Fruit fly (Drosophila melanogaster) whole organism, wandering third instar larva: ENCODE measurements around the gene CG33080.

Experiments used
- Abd-B ChIP-seq: fragments of >200 bp; optimal IDR thresholded peaks from 2 replicates; lab custom pipeline; 2017; ENCODE audit warnings: missing biosample characterization, missing genetic modification characterization
- CG32264 ChIP-seq: fragments of 200-800 bp; sonication (Bioruptor generic); optimal IDR thresholded peaks from 2 replicates; lab custom pipeline; 2016; ENCODE audit warnings: missing biosample characterization, missing genetic modification characterization
- CG9705 ChIP-seq: fragments of 200-800 bp; sonication (Bioruptor generic); optimal IDR thresholded peaks from 2 replicates; lab custom pipeline; 2018; ENCODE audit warnings: missing biosample characterization, mild to moderate bottlenecking, missing genetic modification characterization
- CrebA ChIP-seq: fragments of 200-800 bp; sonication (Bioruptor generic); optimal IDR thresholded peaks from 2 replicates; lab custom pipeline; 2016; ENCODE audit warnings: missing biosample characterization, mild to moderate bottlenecking, missing genetic modification characterization, borderline replicate concordance
- Dfd ChIP-seq: fragments of >200 bp; optimal IDR thresholded peaks from 2 replicates; lab custom pipeline; 2017; ENCODE audit warnings: missing biosample characterization, missing genetic modification characterization
- Dif ChIP-seq: fragments of 200-275, 200-300 bp; sonication (Bioruptor generic); optimal IDR thresholded peaks from 2 replicates; lab custom pipeline; 2018; ENCODE audit warnings: missing biosample characterization, missing genetic modification characterization; ENCODE audit not compliant: partially characterized antibody
- GATAd ChIP-seq: sonication (Bioruptor generic); optimal IDR thresholded peaks from 2 replicates; lab custom pipeline; 2016; ENCODE audit warnings: missing biosample characterization, missing genetic modification characterization
- HLH106 ChIP-seq: fragments of 200-800 bp; optimal IDR thresholded peaks from 3 replicates; lab custom pipeline; 2019; ENCODE audit warnings: missing biosample characterization, mild to moderate bottlenecking, missing genetic modification characterization, moderate library complexity
- Hnf4 ChIP-seq: fragments of 200-800 bp; sonication (Bioruptor generic); optimal IDR thresholded peaks from 2 replicates; lab custom pipeline; 2016; ENCODE audit warnings: missing biosample characterization, mild to moderate bottlenecking, missing genetic modification characterization
- Hr78 ChIP-seq: fragments of >200 bp; optimal IDR thresholded peaks from 2 replicates; lab custom pipeline; 2017; ENCODE audit warnings: missing biosample characterization, missing genetic modification characterization
- Hr83 ChIP-seq: fragments of 200-300 bp; sonication (Bioruptor generic); optimal IDR thresholded peaks from 2 replicates; lab custom pipeline; 2016; ENCODE audit warnings: missing biosample characterization, mild to moderate bottlenecking, missing genetic modification characterization, moderate library complexity; ENCODE audit not compliant: poor library complexity, severe bottlenecking
- Jra ChIP-seq: sonication (Bioruptor generic); optimal IDR thresholded peaks from 2 replicates; lab custom pipeline; 2016; ENCODE audit warnings: missing biosample characterization, missing genetic modification characterization
- Mio ChIP-seq: sonication (Bioruptor generic); optimal IDR thresholded peaks from 2 replicates; lab custom pipeline; 2016; ENCODE audit warnings: missing biosample characterization, missing genetic modification characterization
- Myc ChIP-seq: fragments of >200 bp; optimal IDR thresholded peaks from 2 replicates; lab custom pipeline; 2017
- N ChIP-seq: fragments of >200 bp; optimal IDR thresholded peaks from 2 replicates; lab custom pipeline; 2018; ENCODE audit warnings: missing biosample characterization, missing external identifiers, missing genetic modification characterization
- OdsH ChIP-seq: fragments of 200-800 bp; sonication (Bioruptor generic); optimal IDR thresholded peaks from 2 replicates; lab custom pipeline; 2016; ENCODE audit warnings: missing biosample characterization, mild to moderate bottlenecking, missing genetic modification characterization
- Rel ChIP-seq, 2 experiments: fragments of 200-800 bp; sonication (Bioruptor generic) in 1 of 2; optimal IDR thresholded peaks; 2 replicates in 1 of 2; 3 replicates in 1 of 2; lab custom pipeline; 2016 to 2019; ENCODE audit warnings: mild to moderate bottlenecking in 2 of 2, missing biosample characterization in 2 of 2, missing genetic modification characterization in 2 of 2, moderate library complexity in 1 of 2
- Sp1 ChIP-seq: fragments of 200-800 bp; sonication (Bioruptor generic); optimal IDR thresholded peaks from 3 replicates; lab custom pipeline; 2019; ENCODE audit warnings: missing biosample characterization, mild to moderate bottlenecking, missing genetic modification characterization, moderate library complexity
- Vsx2 ChIP-seq: fragments of 200-300, 225-300 bp; sonication (Bioruptor generic); optimal IDR thresholded peaks from 2 replicates; lab custom pipeline; 2018; ENCODE audit warnings: missing biosample characterization, missing genetic modification characterization; ENCODE audit not compliant: partially characterized antibody
- br ChIP-seq: fragments of 200-800 bp; sonication (Bioruptor generic); optimal IDR thresholded peaks from 2 replicates; lab custom pipeline; 2016; ENCODE audit warnings: missing biosample characterization, missing genetic modification characterization
- brk ChIP-seq: fragments of 200-800 bp; sonication (Bioruptor generic); optimal IDR thresholded peaks from 2 replicates; lab custom pipeline; 2016; ENCODE audit warnings: missing biosample characterization, mild to moderate bottlenecking, missing genetic modification characterization
- dl ChIP-seq, 2 experiments: fragments of 175-275, 200-275 bp in 1 of 2; fragments of 200-275 bp in 1 of 2; sonication (Bioruptor generic); optimal IDR thresholded peaks; lab custom pipeline; 2018; ENCODE audit warnings: mild to moderate bottlenecking in 2 of 2, missing biosample characterization in 2 of 2, missing genetic modification characterization in 2 of 2, moderate library complexity in 2 of 2; ENCODE audit not compliant: partially characterized antibody in 2 of 2, insufficient read depth in 1 of 2
- dmrt93B ChIP-seq: fragments of 200-800 bp; sonication (Bioruptor generic); optimal IDR thresholded peaks from 2 replicates; lab custom pipeline; 2018; ENCODE audit warnings: missing biosample characterization, mild to moderate bottlenecking, missing genetic modification characterization
- dsf ChIP-seq: sonication (Bioruptor generic); optimal IDR thresholded peaks from 2 replicates; lab custom pipeline; 2016; ENCODE audit warnings: missing biosample characterization, missing genetic modification characterization, borderline replicate concordance
- ey ChIP-seq: fragments of 200-800 bp; sonication (Bioruptor generic); optimal IDR thresholded peaks from 2 replicates; lab custom pipeline; 2016; ENCODE audit warnings: missing biosample characterization, missing genetic modification characterization
- foxo ChIP-seq, 2 experiments: fragments of 200-800 bp; sonication (Bioruptor generic); optimal IDR thresholded peaks; 2 replicates in 1 of 2; 3 replicates in 1 of 2; lab custom pipeline; 2016 to 2017; ENCODE audit warnings: missing biosample characterization in 2 of 2, missing genetic modification characterization in 2 of 2
- fru ChIP-seq: fragments of 200-800 bp; sonication (Bioruptor generic); optimal IDR thresholded peaks from 3 replicates; lab custom pipeline; 2016; ENCODE audit warnings: missing biosample characterization, mild to moderate bottlenecking, missing genetic modification characterization
- h ChIP-seq: fragments of 200-800 bp; sonication (Bioruptor generic); optimal IDR thresholded peaks from 3 replicates; lab custom pipeline; 2016; ENCODE audit warnings: missing biosample characterization, mild to moderate bottlenecking, missing genetic modification characterization
- jim ChIP-seq: fragments of 175-275, 200-325 bp; sonication (Bioruptor generic); optimal IDR thresholded peaks from 2 replicates; lab custom pipeline; 2016; ENCODE audit warnings: missing biosample characterization, mild to moderate bottlenecking, missing genetic modification characterization
- lola ChIP-seq: fragments of >200 bp; optimal IDR thresholded peaks from 2 replicates; lab custom pipeline; 2017; ENCODE audit warnings: missing biosample characterization, missing genetic modification characterization
- pan ChIP-seq: fragments of >200 bp; optimal IDR thresholded peaks from 2 replicates; lab custom pipeline; 2017
- psq ChIP-seq: fragments of 200-800 bp; sonication (Bioruptor generic); optimal IDR thresholded peaks from 3 replicates; lab custom pipeline; 2017; ENCODE audit warnings: missing biosample characterization, mild to moderate bottlenecking, missing genetic modification characterization, moderate library complexity
- rgr ChIP-seq: fragments of 200-800 bp; sonication (Bioruptor generic); optimal IDR thresholded peaks from 3 replicates; lab custom pipeline; 2016; ENCODE audit warnings: missing biosample characterization, mild to moderate bottlenecking, missing genetic modification characterization
- sage ChIP-seq: fragments of 200-800 bp; sonication (Bioruptor generic); optimal IDR thresholded peaks from 2 replicates; lab custom pipeline; 2016; ENCODE audit warnings: missing biosample characterization, mild to moderate bottlenecking, missing genetic modification characterization
- sv ChIP-seq: fragments of 200-800 bp; sonication (Bioruptor generic); optimal IDR thresholded peaks from 3 replicates; lab custom pipeline; 2016; ENCODE audit warnings: missing biosample characterization, missing genetic modification characterization
- tai ChIP-seq: sonication (Bioruptor generic); optimal IDR thresholded peaks from 2 replicates; lab custom pipeline; 2016; ENCODE audit warnings: missing biosample characterization, missing genetic modification characterization
- usp ChIP-seq: fragments of >200 bp; optimal IDR thresholded peaks from 2 replicates; lab custom pipeline; 2017; ENCODE audit warnings: missing biosample characterization, missing genetic modification characterization
- woc ChIP-seq: sonication (Bioruptor generic); optimal IDR thresholded peaks from 2 replicates; lab custom pipeline; 2016; ENCODE audit warnings: missing biosample characterization, mild to moderate bottlenecking, missing genetic modification characterization

CG33080 gene

dm6 chrX:5745840-5746815, 28.6 kb upstream of the CG33080 start:
- TF ChIP-seq br (peak; percentile 86), CG9705 (GFP tag; lab: Kevin White, UChicago) (peak; percentile 68), HLH106 (tag; lab: Kevin White, UChicago) (peak; percentile 85), GATAd (no peak), CrebA (GFP tag; lab: Kevin White, UChicago) (no peak), lola (peak; percentile 81), jim (GFP tag; lab: Kevin White, UChicago) (peak; percentile 51), sage (GFP tag; lab: Kevin White, UChicago) (peak; percentile 72), Hnf4 (GFP tag; lab: Kevin White, UChicago) (peak; percentile 84), dl (GFP tag; optimal IDR thresholded peaks at IDR 0.05; lab: Kevin White, UChicago; ENCODE audit: insufficient read depth in 1 of 2, partially characterized antibody in 2 of 2) (no peak), foxo (GFP tag; optimal IDR thresholded peaks at IDR 0.05; lab: Kevin White, UChicago) (peak in 1 of 2 experiments; percentile 88), Rel (GFP tag; optimal IDR thresholded peaks at IDR 0.05; lab: Kevin White, UChicago) (no peak), Rel (tag; optimal IDR thresholded peaks at IDR 0.05; lab: Kevin White, UChicago) (peak; percentile 54), Jra (peak; percentile 59), Abd-B (no peak), fru (GFP tag; lab: Kevin White, UChicago) (peak; percentile 83), psq (GFP tag; lab: Kevin White, UChicago) (peak; percentile 52), N (GFP tag; lab: Kevin White, UChicago) (no peak), sv (peak; percentile 64), pan (lab: Kevin White, UChicago) (no peak), woc (no peak), Hr78 (no peak), ey (peak; percentile 89), brk (no peak), CG32264 (GFP tag; lab: Kevin White, UChicago) (peak; percentile 82), Hr83 (GFP tag; lab: Kevin White, UChicago) (peak; percentile 54), Vsx2 (GFP tag; lab: Kevin White, UChicago) (no peak), Mio (GFP tag; lab: Kevin White, UChicago) (peak; percentile 48), Myc (lab: Kevin White, UChicago) (no peak), dsf (no peak), Dfd (GFP tag; lab: Kevin White, UChicago) (no peak), usp (GFP tag; lab: Kevin White, UChicago) (no peak), OdsH (peak; percentile 75), dmrt93B (GFP tag; lab: Kevin White, UChicago) (peak; percentile 67), Sp1 (GFP tag; lab: Kevin White, UChicago) (peak; percentile 70), Dif (GFP tag; lab: Kevin White, UChicago) (no peak), tai (GFP tag; lab: Kevin White, UChicago) (no peak), h (GFP tag; lab: Kevin White, UChicago) (peak; percentile 87), rgr (GFP tag; lab: Kevin White, UChicago) (peak; percentile 87)

dm6 chrX:5744992-5745732, 27.6 kb upstream of the CG33080 start:
- no peak for TF ChIP-seq Myc (lab: Kevin White, UChicago)
- TF ChIP-seq Hnf4 (GFP tag; lab: Kevin White, UChicago), result no peak
- TF ChIP-seq ey, result peak; percentile 13
- no peak for TF ChIP-seq GATAd
- TF ChIP-seq Hr83 (GFP tag; lab: Kevin White, UChicago), result peak; percentile 29
- TF ChIP-seq foxo (GFP tag; optimal IDR thresholded peaks at IDR 0.05; lab: Kevin White, UChicago), result peak in 1 of 2 experiments; percentile 39
- TF ChIP-seq OdsH, result no peak
- TF ChIP-seq br, result peak; percentile 44
- TF ChIP-seq Abd-B, result no peak
- peak; percentile 8 for TF ChIP-seq fru (GFP tag; lab: Kevin White, UChicago)
- no peak for TF ChIP-seq HLH106 (tag; lab: Kevin White, UChicago)
- no peak for TF ChIP-seq tai (GFP tag; lab: Kevin White, UChicago)
- peak; percentile 74 for TF ChIP-seq woc
- TF ChIP-seq h (GFP tag; lab: Kevin White, UChicago), result peak; percentile 23
- TF ChIP-seq usp (GFP tag; lab: Kevin White, UChicago), result no peak
- peak; percentile 13 for TF ChIP-seq rgr (GFP tag; lab: Kevin White, UChicago)
